Fruit fly (Drosophila melanogaster): ENCODE measurements around the gene CG13031.

DNA sequence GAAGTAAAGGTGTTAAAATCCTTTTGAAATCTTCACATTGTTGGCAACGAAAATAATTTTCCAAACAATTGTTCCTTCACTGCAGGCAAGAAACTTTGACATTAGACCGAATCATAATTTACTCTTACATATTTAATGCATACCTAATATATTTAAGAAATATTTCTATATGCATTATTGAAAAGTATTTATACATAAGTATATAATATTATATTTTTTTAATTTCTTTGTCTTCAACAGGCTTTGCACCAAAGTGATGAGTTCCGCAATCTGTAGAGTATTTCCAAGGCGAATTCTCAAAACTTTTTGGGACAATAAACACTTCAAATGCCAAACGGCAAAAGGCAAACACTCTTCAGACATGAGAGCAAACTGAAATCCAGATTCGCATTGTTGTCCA, 27.6 kb upstream of the CG13031 start:
- TF ChIP-seq Myc (optimal IDR thresholded peaks at IDR 0.05) (no peak), Sin3A (optimal IDR thresholded peaks at IDR 0.05) (no peak), psq (optimal IDR thresholded peaks at IDR 0.05) (no peak), ttk (optimal IDR thresholded peaks at IDR 0.05) (no peak), h (optimal IDR thresholded peaks at IDR 0.05) (no peak), insv (optimal IDR thresholded peaks at IDR 0.05) (no peak)

Data from Kc167 (cell line).